Fruit fly (Drosophila melanogaster) whole organism, prepupa: ENCODE data around the gene CG43389.

Source experiments
- Blimp-1 ChIP-seq: fragments of 200-800 bp; sonication (Bioruptor generic); optimal IDR thresholded peaks from 3 replicates; lab custom pipeline; 2017; ENCODE audit warnings: missing biosample characterization, missing genetic modification characterization, mild to moderate bottlenecking, moderate library complexity, missing genetic modification reagents
- CG11762 ChIP-seq: fragments of 200-800 bp; sonication (Bioruptor generic); optimal IDR thresholded peaks from 3 replicates; lab custom pipeline; 2016; ENCODE audit warnings: missing biosample characterization, missing genetic modification characterization; ENCODE audit not compliant: insufficient read depth
- CG15336 ChIP-seq: fragments of 200-800 bp; sonication (Bioruptor generic); IDR thresholded peaks from 2 replicates; pipeline ENCODE4 v1.3.6; 2022; ENCODE audit warnings: missing biosample characterization, missing genetic modification characterization
- CG16779 ChIP-seq: fragments of 200-800 bp; sonication (Bioruptor generic); optimal IDR thresholded peaks from 3 replicates; lab custom pipeline; 2017; ENCODE audit warnings: missing biosample characterization, mild to moderate bottlenecking, missing genetic modification characterization
- CG31627 ChIP-seq: fragments of 200-800 bp; sonication (Bioruptor generic); optimal IDR thresholded peaks from 3 replicates; lab custom pipeline; 2016; ENCODE audit warnings: missing biosample characterization, missing genetic modification characterization
- CG32006 ChIP-seq: fragments of 200-800 bp; sonication (Bioruptor generic); optimal IDR thresholded peaks from 3 replicates; lab custom pipeline; 2017; ENCODE audit warnings: missing biosample characterization, mild to moderate bottlenecking, missing genetic modification characterization
- CG3919 ChIP-seq: fragments of 200-800 bp; sonication (Bioruptor generic); optimal IDR thresholded peaks from 3 replicates; lab custom pipeline; 2016; ENCODE audit warnings: missing biosample characterization, missing genetic modification characterization
- CG6163 ChIP-seq: fragments of 200-800 bp; sonication (Bioruptor generic); IDR thresholded peaks from 3 replicates; pipeline ENCODE4 v1.3.6; 2022; ENCODE audit warnings: missing biosample characterization, missing genetic modification characterization
- CG6792 ChIP-seq: fragments of 200-800 bp; sonication (Bioruptor generic); optimal IDR thresholded peaks from 3 replicates; lab custom pipeline; 2016; ENCODE audit warnings: missing biosample characterization, missing genetic modification characterization
- CG6808 ChIP-seq: fragments of 200-800 bp; sonication (Bioruptor generic); optimal IDR thresholded peaks from 3 replicates; lab custom pipeline; 2017; ENCODE audit warnings: missing biosample characterization, missing genetic modification characterization, mild to moderate bottlenecking, moderate library complexity, missing genetic modification reagents
- CG6854 ChIP-seq: fragments of 200-800 bp; sonication (Bioruptor generic); optimal IDR thresholded peaks from 2 replicates; lab custom pipeline; 2017; ENCODE audit warnings: missing biosample characterization, mild to moderate bottlenecking, missing genetic modification characterization
- CG7368 ChIP-seq: fragments of 200-800 bp; sonication (Bioruptor generic); optimal IDR thresholded peaks from 3 replicates; lab custom pipeline; 2016; ENCODE audit warnings: missing biosample characterization, missing genetic modification characterization
- Eip78C ChIP-seq: fragments of 200-800 bp; sonication (Bioruptor generic); peaks from one replicate; lab custom pipeline; 2016; ENCODE audit warnings: missing biosample characterization, missing genetic modification characterization
- Eip93F ChIP-seq: fragments of 200-800 bp; sonication (Bioruptor generic); optimal IDR thresholded peaks from 2 replicates; lab custom pipeline; 2016; ENCODE audit warnings: missing biosample characterization, mild to moderate bottlenecking, missing genetic modification characterization
- Ets96B ChIP-seq: fragments of 200-800 bp; optimal IDR thresholded peaks from 2 replicates; lab custom pipeline; 2019; ENCODE audit warnings: missing biosample characterization, mild to moderate bottlenecking, missing genetic modification characterization, moderate library complexity
- Hr4 ChIP-seq: fragments of 200-800 bp; sonication (Bioruptor generic); optimal IDR thresholded peaks from 3 replicates; lab custom pipeline; 2016; ENCODE audit warnings: missing biosample characterization, missing genetic modification characterization
- Lpt ChIP-seq: fragments of 200-800 bp; sonication (Bioruptor generic); optimal IDR thresholded peaks from 3 replicates; lab custom pipeline; 2016; ENCODE audit warnings: missing biosample characterization, missing genetic modification characterization
- Met ChIP-seq: fragments of 200-800 bp; sonication (Bioruptor generic); optimal IDR thresholded peaks from 3 replicates; lab custom pipeline; 2016; ENCODE audit warnings: missing biosample characterization, missing genetic modification characterization
- OdsH ChIP-seq: fragments of 200-800 bp; sonication (Bioruptor generic); optimal IDR thresholded peaks from 3 replicates; lab custom pipeline; 2016; ENCODE audit warnings: missing biosample characterization, missing genetic modification characterization
- Smox ChIP-seq: fragments of 200-800 bp; sonication (Bioruptor generic); optimal IDR thresholded peaks from 3 replicates; lab custom pipeline; 2016; ENCODE audit warnings: missing biosample characterization, missing genetic modification characterization
- Sox14 ChIP-seq: fragments of 200-800 bp; sonication (Bioruptor generic); optimal IDR thresholded peaks from 3 replicates; lab custom pipeline; 2016; ENCODE audit warnings: missing biosample characterization, missing genetic modification characterization
- achi ChIP-seq: fragments of 200-800 bp; sonication (Bioruptor generic); optimal IDR thresholded peaks from 3 replicates; lab custom pipeline; 2016; ENCODE audit warnings: missing biosample characterization, missing genetic modification characterization
- cyc ChIP-seq: fragments of 200-800 bp; sonication (Bioruptor generic); optimal IDR thresholded peaks from 3 replicates; lab custom pipeline; 2016; ENCODE audit warnings: missing biosample characterization, missing genetic modification characterization
- dac ChIP-seq: fragments of 200-800 bp; sonication (Bioruptor generic); optimal IDR thresholded peaks from 2 replicates; lab custom pipeline; 2017; ENCODE audit warnings: missing biosample characterization, mild to moderate bottlenecking, missing genetic modification characterization
- dsx ChIP-seq: fragments of 200-800 bp; optimal IDR thresholded peaks from 3 replicates; lab custom pipeline; 2019; ENCODE audit warnings: missing biosample characterization, mild to moderate bottlenecking, missing genetic modification characterization, moderate library complexity; ENCODE audit not compliant: poor library complexity, severe bottlenecking
- esn ChIP-seq: fragments of 200-800 bp; sonication (Bioruptor generic); optimal IDR thresholded peaks from 2 replicates; lab custom pipeline; 2016; ENCODE audit warnings: missing biosample characterization, mild to moderate bottlenecking, missing genetic modification characterization, moderate library complexity
- fd59A ChIP-seq: fragments of 200-800 bp; sonication (Bioruptor generic); optimal IDR thresholded peaks from 2 replicates; lab custom pipeline; 2017; ENCODE audit warnings: missing biosample characterization, mild to moderate bottlenecking, missing genetic modification characterization, missing genetic modification reagents
- fd85E ChIP-seq: fragments of 200-800 bp; sonication (Bioruptor generic); optimal IDR thresholded peaks from 3 replicates; lab custom pipeline; 2016; ENCODE audit warnings: missing biosample characterization, missing genetic modification characterization
- net ChIP-seq: fragments of 200-800 bp; sonication (Bioruptor generic); optimal IDR thresholded peaks from 3 replicates; lab custom pipeline; 2016; ENCODE audit warnings: missing biosample characterization, missing genetic modification characterization
- pdm3 ChIP-seq: fragments of 200-800 bp; sonication (Bioruptor generic); optimal IDR thresholded peaks from 3 replicates; lab custom pipeline; 2016; ENCODE audit warnings: missing biosample characterization, missing genetic modification characterization
- spab ChIP-seq: fragments of 200-800 bp; sonication (Bioruptor generic); optimal IDR thresholded peaks from 2 replicates; lab custom pipeline; 2017; ENCODE audit warnings: missing biosample characterization, mild to moderate bottlenecking, missing genetic modification characterization, missing genetic modification reagents
- ss ChIP-seq, 2 experiments: fragments of 200-800 bp; sonication (Bioruptor generic); optimal IDR thresholded peaks; 2 replicates in 1 of 2; 3 replicates in 1 of 2; lab custom pipeline; 2017 to 2018; ENCODE audit warnings: mild to moderate bottlenecking in 2 of 2, missing biosample characterization in 2 of 2, missing genetic modification characterization in 2 of 2, moderate library complexity in 1 of 2
- svp ChIP-seq: fragments of 200-800 bp; sonication (Bioruptor generic); peaks from one replicate; lab custom pipeline; 2016; ENCODE audit warnings: missing biosample characterization, missing genetic modification characterization
- topi ChIP-seq: fragments of 200-800 bp; sonication (Bioruptor generic); optimal IDR thresholded peaks from 3 replicates; lab custom pipeline; 2016; ENCODE audit warnings: missing biosample characterization, missing genetic modification characterization
- vri ChIP-seq: fragments of 200-800 bp; sonication (Bioruptor generic); optimal IDR thresholded peaks from 3 replicates; lab custom pipeline; 2016; ENCODE audit warnings: missing biosample characterization, mild to moderate bottlenecking, missing genetic modification characterization

CG43389 gene

DNA sequence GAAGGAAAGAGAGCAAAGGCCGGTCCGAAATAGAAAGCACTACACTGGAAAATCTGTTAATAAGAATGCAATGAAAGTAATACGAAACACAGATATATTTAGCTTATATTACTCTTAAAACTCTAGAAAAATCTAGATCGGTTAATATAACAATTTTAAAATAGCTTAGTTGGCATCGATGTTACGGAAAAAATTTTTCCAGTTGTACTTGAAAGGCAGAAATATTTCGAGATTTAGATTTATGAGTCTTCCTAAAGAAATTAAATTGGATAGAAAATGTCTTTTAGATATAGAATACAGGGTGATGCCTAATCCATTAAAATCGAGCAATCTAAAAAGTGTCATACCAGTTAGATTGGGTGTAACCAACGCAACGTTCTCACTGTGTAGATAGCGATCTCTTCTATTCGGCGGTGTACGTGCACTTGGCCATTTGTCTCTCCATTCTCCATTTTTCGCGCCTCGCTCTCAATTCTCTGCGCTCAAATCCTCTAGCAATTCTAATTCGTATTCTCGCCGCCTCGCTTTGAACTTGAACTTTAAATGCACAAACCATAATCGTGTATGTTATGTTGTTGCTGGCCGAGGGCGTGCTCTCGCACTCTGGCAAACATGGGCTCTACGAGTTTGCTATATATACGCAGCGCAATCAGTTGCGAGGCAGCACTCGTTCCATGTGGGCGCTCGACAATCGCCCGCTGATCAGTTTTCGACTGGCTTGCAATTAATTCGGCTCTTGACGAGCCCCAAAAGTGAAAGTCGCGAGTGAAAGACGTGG is 2.4 kb downstream of the CG43389 start (continued):
- TF ChIP-seq CG16779: peak; percentile 63
- peak; percentile 47 for TF ChIP-seq spab
- peak; percentile 88 for TF ChIP-seq dac (GFP tag; lab: Kevin White, UChicago)
- TF ChIP-seq Met: peak; percentile 9
- peak; percentile 87 for TF ChIP-seq pdm3 (GFP tag; lab: Kevin White, UChicago)
- peak; percentile 17 for TF ChIP-seq topi
- TF ChIP-seq achi (GFP tag; lab: Kevin White, UChicago): peak; percentile 90
- peak; percentile 33 for TF ChIP-seq Smox
- TF ChIP-seq CG6792 (GFP tag; lab: Kevin White, UChicago): peak; percentile 69
- TF ChIP-seq dsx (GFP tag; lab: Kevin White, UChicago): peak; percentile 28
- TF ChIP-seq Blimp-1 (GFP tag; lab: Kevin White, UChicago): peak; percentile 43
- TF ChIP-seq CG6163: peak; percentile 48; the same call in 2 of the 3 replicates
- peak; percentile 87 for TF ChIP-seq CG15336
- TF ChIP-seq CG7368 (GFP tag; lab: Kevin White, UChicago): peak; percentile 65
- TF ChIP-seq Sox14 (GFP tag; lab: Kevin White, UChicago): peak; percentile 91
- no peak for TF ChIP-seq CG6854 (GFP tag; lab: Kevin White, UChicago)
- peak; percentile 84 for TF ChIP-seq CG3919
- peak; percentile 69 for TF ChIP-seq CG6808
- peak; percentile 36 for TF ChIP-seq CG31627 (GFP tag; lab: Kevin White, UChicago)
- TF ChIP-seq Ets96B (tag; lab: Kevin White, UChicago): peak; percentile 68
- peak; percentile 15 for TF ChIP-seq Eip93F
- peak; percentile 94 for TF ChIP-seq Lpt
- peak; percentile 33 to 50 for TF ChIP-seq ss (GFP tag; optimal IDR thresholded peaks at IDR 0.05; lab: Kevin White, UChicago)
- peak; percentile 95 for TF ChIP-seq Eip78C
- TF ChIP-seq cyc: peak; percentile 38
- peak; percentile 96 for TF ChIP-seq Hr4
- TF ChIP-seq CG11762 (GFP tag; lab: Kevin White, UChicago): peak; percentile 83

dm6 chr3L:3250922-3251658 is 3.3 kb downstream of the CG43389 start:
- peak; percentile 80 for TF ChIP-seq svp (GFP tag; lab: Kevin White, UChicago)
- TF ChIP-seq net (GFP tag; lab: Kevin White, UChicago): peak; percentile 27
- peak; percentile 4 for TF ChIP-seq vri (GFP tag; lab: Kevin White, UChicago)
- TF ChIP-seq esn (GFP tag; lab: Kevin White, UChicago): peak; percentile 30
- TF ChIP-seq topi: no peak
- no peak for TF ChIP-seq fd85E (GFP tag; lab: Kevin White, UChicago)
- TF ChIP-seq Smox: peak; percentile 18
- TF ChIP-seq OdsH (GFP tag; lab: Kevin White, UChicago): peak; percentile 6
- TF ChIP-seq fd59A: no peak
- TF ChIP-seq Eip93F: peak; percentile 79
- TF ChIP-seq CG32006 (GFP tag; lab: Kevin White, UChicago): no peak
- TF ChIP-seq Eip78C: peak; percentile 40
